Worm (Caenorhabditis elegans) whole organism, L4 larva: ENCODE measurements around the gene upb-1.

Source experiments
- fos-1 ChIP-seq: fragments of 150-350 bp; optimal IDR thresholded peaks from 2 replicates; lab custom pipeline; 2014; ENCODE audit warnings: missing biosample characterization, missing genetic modification characterization
- lin-15B ChIP-seq: fragments of 150-350 bp; sonication (generic microtip); optimal IDR thresholded peaks from 3 replicates; lab custom pipeline; 2014; ENCODE audit warnings: missing biosample characterization, missing genetic modification characterization

- no peak for TF ChIP-seq lin-15B
- no peak for TF ChIP-seq fos-1
Measured at ce11 chrII:6322979-6323378, 33.1 kb upstream of the upb-1 start, which contains the start of gene C32D5.4.
